Worm (Caenorhabditis elegans): Measurements from ENCODE around the gene sru-48.

DNA sequence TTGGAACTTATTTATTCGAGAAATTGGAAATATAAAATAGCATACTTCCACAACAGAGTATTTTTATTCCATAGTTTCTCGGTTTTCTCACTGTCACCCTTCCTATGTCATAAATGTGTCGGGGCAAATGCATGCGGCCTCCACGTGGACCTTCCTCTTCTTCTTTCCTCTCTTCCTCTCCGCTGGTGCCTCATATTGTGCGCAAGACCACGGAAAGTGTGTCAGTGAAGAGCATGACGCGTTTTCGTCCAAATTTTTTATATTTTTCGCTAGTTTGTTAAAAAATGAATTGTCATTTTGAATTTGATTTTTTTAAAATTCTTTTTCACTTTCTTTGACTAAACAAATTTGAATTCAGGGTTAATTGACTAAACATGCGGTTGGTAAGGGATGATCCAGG is 14.9 kb upstream of the sru-48 start, which contains the start of gene mans-3:
- TF ChIP-seq unc-39 (tag; optimal IDR thresholded peaks at IDR 0.05), result no peak
- TF ChIP-seq skn-1 (tag; optimal IDR thresholded peaks at IDR 0.05), result peak; percentile 76
- TF ChIP-seq ama-1 (optimal IDR thresholded peaks at IDR 0.05), result no peak
- peak; percentile 85 for TF ChIP-seq pha-4 (tag; optimal IDR thresholded peaks at IDR 0.05)
- TF ChIP-seq egl-5 (tag; optimal IDR thresholded peaks at IDR 0.05), result peak; percentile 56
- no peak for TF ChIP-seq nhr-77 (tag; optimal IDR thresholded peaks at IDR 0.05)
- no peak for TF ChIP-seq ceh-16 (tag; optimal IDR thresholded peaks at IDR 0.05)
- TF ChIP-seq fkh-10 (GFP tag; optimal IDR thresholded peaks at IDR 0.05), result peak; percentile 78
- TF ChIP-seq elt-1 (tag; optimal IDR thresholded peaks at IDR 0.05), result peak; percentile 19
- peak; percentile 92 for TF ChIP-seq snpc-4 (tag; optimal IDR thresholded peaks at IDR 0.05)
- TF ChIP-seq ztf-4 (tag; optimal IDR thresholded peaks at IDR 0.05), result peak; percentile 26
